Worm (Caenorhabditis elegans) whole organism, young adult: ENCODE measurements around the gene srz-12.
"Not testable (repeated sequence)": the region's sequence is repeated elsewhere in the genome, so short reads cannot be mapped to it uniquely, and the experiment has no call there.

Experiments used
- ets-4 ChIP-seq: fragments of 200-800 bp; sonication (Bioruptor generic); optimal IDR thresholded peaks from 2 replicates; lab custom pipeline; 2018; ENCODE audit warnings: mild to moderate bottlenecking, missing genetic modification characterization, missing compliant biosample characterization
- nhr-120 ChIP-seq: fragments of 200-800 bp; sonication (Bioruptor generic); IDR thresholded peaks from 2 replicates; pipeline ENCODE4 v1.3.6; 2022; ENCODE audit warnings: missing genetic modification characterization, missing compliant biosample characterization

DNA sequence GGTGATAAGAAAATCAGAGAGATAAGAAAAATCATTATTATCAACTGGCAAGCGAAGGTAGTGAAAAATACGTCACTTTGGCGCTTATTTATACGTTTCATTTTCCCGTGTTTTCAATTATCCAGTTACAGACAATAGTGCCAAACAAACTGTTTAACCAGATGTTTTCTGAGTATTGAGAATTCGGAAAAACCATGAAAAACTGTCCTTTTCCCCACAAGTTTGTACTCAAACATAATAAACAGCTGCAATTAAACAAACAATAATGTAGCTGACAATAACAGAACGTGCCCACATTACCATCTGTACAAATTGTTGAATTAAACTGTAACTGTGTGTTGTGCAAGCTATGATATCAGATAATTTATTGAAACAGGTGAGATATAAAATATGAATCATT is 43.0 kb upstream of the srz-12 start, which contains the start of the genes F35E8.1 and F35E8.2:
- TF ChIP-seq nhr-120 (GFP tag; lab: Robert Waterston, UW); ets-4 (GFP tag; lab: Kevin White, UChicago): not testable (repeated sequence)
